Worm (Caenorhabditis elegans): ENCODE results near the gene cht-2.

ce11 chrII:8518210-8518609 lies 2.5 kb upstream of the cht-2 start, which contains the start of gene T13H5.8:
- TF ChIP-seq dve-1 (tag; optimal IDR thresholded peaks at IDR 0.05) (no peak), fkh-10 (GFP tag; optimal IDR thresholded peaks at IDR 0.05) (no peak), hlh-15 (tag; optimal IDR thresholded peaks at IDR 0.05) (no peak), rnt-1 (tag; optimal IDR thresholded peaks at IDR 0.05) (no peak), hlh-13 (GFP tag; optimal IDR thresholded peaks at IDR 0.05) (no peak), ceh-9 (tag; optimal IDR thresholded peaks at IDR 0.05) (no peak), ceh-6 (GFP tag; optimal IDR thresholded peaks at IDR 0.05) (no peak), nhr-11 (tag; optimal IDR thresholded peaks at IDR 0.05) (no peak), nfya-1 (tag; optimal IDR thresholded peaks at IDR 0.05) (no peak)

All from whole organism, late embryonic.